Fruit fly (Drosophila melanogaster): ENCODE results near the gene CG31287.
A peak's percentile ranks its signal among the peaks of the same experiment; 100 is the strongest.

Gene CG31287

DNA sequence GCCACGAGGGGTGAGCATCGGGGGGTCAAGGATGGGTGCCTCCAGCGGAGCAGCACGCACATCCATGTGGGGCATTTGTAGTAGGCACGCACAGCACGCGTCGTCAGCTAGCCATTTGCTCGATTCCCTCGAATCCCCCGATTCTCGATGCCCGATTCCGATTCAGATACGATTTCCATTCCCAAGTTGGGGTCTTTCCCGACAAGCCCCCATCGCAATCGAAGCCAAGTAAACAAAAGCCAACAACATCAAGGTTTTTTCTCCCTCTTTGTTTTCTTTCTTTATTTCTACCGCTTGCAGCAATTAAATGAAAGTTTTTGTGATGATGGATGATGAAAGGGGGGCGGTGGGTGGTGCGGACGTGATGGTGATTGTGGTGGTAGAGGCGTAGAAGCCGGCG is 23.9 kb downstream of the CG31287 start:
- TF ChIP-seq Lpt (GFP tag; optimal IDR thresholded peaks at IDR 0.05) (peak; percentile 30), Eip75B (GFP tag; optimal IDR thresholded peaks at IDR 0.05) (peak; percentile 18), CG7368 (GFP tag; optimal IDR thresholded peaks at IDR 0.05) (no peak), CG32006 (GFP tag; optimal IDR thresholded peaks at IDR 0.05) (no peak), CG1621 (tag; optimal IDR thresholded peaks at IDR 0.05) (no peak), CG6276 (GFP tag; optimal IDR thresholded peaks at IDR 0.05) (peak; percentile 3), Eip78C (GFP tag) (peak; percentile 51), dsx (GFP tag; optimal IDR thresholded peaks at IDR 0.05; ENCODE audit: poor library complexity, severe bottlenecking) (no peak), topi (GFP tag; optimal IDR thresholded peaks at IDR 0.05) (no peak), Eip93F (GFP tag; optimal IDR thresholded peaks at IDR 0.05) (peak; percentile 10), Sox14 (GFP tag; optimal IDR thresholded peaks at IDR 0.05) (peak; percentile 79), CG16779 (tag; optimal IDR thresholded peaks at IDR 0.05) (peak; percentile 6), cyc (GFP tag; optimal IDR thresholded peaks at IDR 0.05) (no peak), Hr4 (GFP tag; optimal IDR thresholded peaks at IDR 0.05) (no peak), CG8119 (GFP tag; IDR thresholded peaks at IDR 0.05) (no peak), Blimp-1 (GFP tag; optimal IDR thresholded peaks at IDR 0.05) (peak; percentile 25), ss (GFP tag; optimal IDR thresholded peaks at IDR 0.05) (peak; percentile 32 to 96), Ets96B (tag; optimal IDR thresholded peaks at IDR 0.05) (peak; percentile 17), svp (GFP tag) (peak; percentile 69)

dm6 chr3R:16228719-16229704 is 25.8 kb downstream of the CG31287 start:
- TF ChIP-seq Met (GFP tag; optimal IDR thresholded peaks at IDR 0.05) (peak; percentile 32), salr (GFP tag; optimal IDR thresholded peaks at IDR 0.05) (no peak), CG16779 (tag; optimal IDR thresholded peaks at IDR 0.05) (no peak), CG6854 (GFP tag; optimal IDR thresholded peaks at IDR 0.05) (peak; percentile 83), pdm3 (GFP tag; optimal IDR thresholded peaks at IDR 0.05) (no peak), lz (GFP tag; optimal IDR thresholded peaks at IDR 0.05) (no peak), fkh (GFP tag; optimal IDR thresholded peaks at IDR 0.05) (peak; percentile 74), acj6 (GFP tag; optimal IDR thresholded peaks at IDR 0.05) (no peak), net (GFP tag; optimal IDR thresholded peaks at IDR 0.05) (peak; percentile 5), dsx (GFP tag; optimal IDR thresholded peaks at IDR 0.05; ENCODE audit: poor library complexity, severe bottlenecking) (peak; percentile 83), Hr39 (GFP tag; optimal IDR thresholded peaks at IDR 0.05) (no peak), fd85E (GFP tag; optimal IDR thresholded peaks at IDR 0.05) (no peak), achi (GFP tag; optimal IDR thresholded peaks at IDR 0.05) (no peak), CG6792 (GFP tag; optimal IDR thresholded peaks at IDR 0.05) (no peak), Gug (GFP tag; IDR thresholded peaks at IDR 0.05) (no peak), CG8119 (GFP tag; IDR thresholded peaks at IDR 0.05) (no peak), CG6808 (GFP tag; optimal IDR thresholded peaks at IDR 0.05) (peak; percentile 68), topi (GFP tag; optimal IDR thresholded peaks at IDR 0.05) (no peak), svp (GFP tag) (peak; percentile 77), Eip75B (GFP tag; optimal IDR thresholded peaks at IDR 0.05) (peak; percentile 16), fd59A (GFP tag; optimal IDR thresholded peaks at IDR 0.05) (no peak), vri (GFP tag; optimal IDR thresholded peaks at IDR 0.05) (peak; percentile 57), Ets21C (GFP tag; optimal IDR thresholded peaks at IDR 0.05) (no peak), CG10631 (GFP tag; optimal IDR thresholded peaks at IDR 0.05) (no peak), CG3032 (tag; optimal IDR thresholded peaks at IDR 0.05) (peak; percentile 27), CG1621 (tag; optimal IDR thresholded peaks at IDR 0.05) (peak; percentile 30), spab (GFP tag; optimal IDR thresholded peaks at IDR 0.05) (peak; percentile 8), CG6276 (GFP tag; optimal IDR thresholded peaks at IDR 0.05) (peak; percentile 43), Hr4 (GFP tag; optimal IDR thresholded peaks at IDR 0.05) (no peak), CG6163 (GFP tag; IDR thresholded peaks at IDR 0.05) (no peak), dac (GFP tag; optimal IDR thresholded peaks at IDR 0.05) (no peak), CG8632 (GFP tag; optimal IDR thresholded peaks at IDR 0.05) (no peak), CG3919 (GFP tag; optimal IDR thresholded peaks at IDR 0.05) (no peak), ss (GFP tag; optimal IDR thresholded peaks at IDR 0.05) (peak; percentile 63 to 78), CG4318 (GFP tag; optimal IDR thresholded peaks at IDR 0.05) (no peak), Smox (GFP tag; optimal IDR thresholded peaks at IDR 0.05) (no peak), Lpt (GFP tag; optimal IDR thresholded peaks at IDR 0.05) (peak; percentile 30), CG11294 (GFP tag; IDR thresholded peaks at IDR 0.05) (no peak), Sox14 (GFP tag; optimal IDR thresholded peaks at IDR 0.05) (peak; percentile 17)

Measured in whole organism, prepupa.